Worm (Caenorhabditis elegans): ENCODE data around the gene str-18.
"Not testable (repeated sequence)": the region's sequence is repeated elsewhere in the genome, so short reads cannot be mapped to it uniquely, and the experiment has no call there.

The str-18 gene

ce11 chrV:15750130-15750529 is 8.4 kb upstream of the str-18 start, which contains the start of gene str-6:
TSS of gene str-6 (minus strand) at chrV:15750230.
- TF ChIP-seq nfya-1 (tag; optimal IDR thresholded peaks at IDR 0.05; ENCODE audit: insufficient read depth) (no peak), ztf-11 (tag; optimal IDR thresholded peaks at IDR 0.05) (no peak), elt-1 (tag; optimal IDR thresholded peaks at IDR 0.05) (no peak), ama-1 (optimal IDR thresholded peaks at IDR 0.05) (no peak), egl-5 (tag; optimal IDR thresholded peaks at IDR 0.05) (no peak), ceh-9 (tag; optimal IDR thresholded peaks at IDR 0.05) (no peak), nhr-43 (tag; optimal IDR thresholded peaks at IDR 0.05; ENCODE audit: poor library complexity, severe bottlenecking) (no peak), mdl-1 (tag; optimal IDR thresholded peaks at IDR 0.05) (no peak), sea-2 (GFP tag; optimal IDR thresholded peaks at IDR 0.05) (no peak), elt-2 (tag; optimal IDR thresholded peaks at IDR 0.05) (no peak), aly-2 (tag; optimal IDR thresholded peaks at IDR 0.05) (no peak), elt-3 (tag; optimal IDR thresholded peaks at IDR 0.05) (no peak), nhr-25 (tag; optimal IDR thresholded peaks at IDR 0.05) (no peak)

- not testable (repeated sequence) for TF ChIP-seq snpc-4, ceh-9, nhr-23 (tag; optimal IDR thresholded peaks at IDR 0.05)
These were observed 6.6 kb upstream of the str-18 start, which contains the start of gene T23D5.8 for ce11 chrV:15748343-15748742. TSS of gene T23D5.8 (minus strand) at chrV:15748443.

- TF ChIP-seq daf-12, hmg-11, nhr-77 (tag; optimal IDR thresholded peaks at IDR 0.05): not testable (repeated sequence)
These were observed 2.6 kb upstream of the str-18 start, which contains the start of gene str-19 for ce11 chrV:15744366-15744765. TSS of gene str-19 (minus strand) at chrV:15744466.

- TF ChIP-seq elt-3 (tag; optimal IDR thresholded peaks at IDR 0.05) (no peak), hmg-11 (tag; optimal IDR thresholded peaks at IDR 0.05) (no peak), unc-39 (tag; optimal IDR thresholded peaks at IDR 0.05) (no peak), nhr-23 (tag; optimal IDR thresholded peaks at IDR 0.05) (no peak)
These were observed 6.0 kb downstream of the str-18 start, which contains the start of gene str-27 for ce11 chrV:15735720-15736119. TSS of gene str-27 (minus strand) at chrV:15735820.

- TF ChIP-seq nhr-25 (tag; optimal IDR thresholded peaks at IDR 0.05) (no peak), unc-39 (tag; optimal IDR thresholded peaks at IDR 0.05) (no peak), ztf-11 (tag; optimal IDR thresholded peaks at IDR 0.05) (no peak), eor-1 (tag; optimal IDR thresholded peaks at IDR 0.05) (no peak), elt-3 (tag; optimal IDR thresholded peaks at IDR 0.05) (no peak), fkh-2 (tag; optimal IDR thresholded peaks at IDR 0.05) (no peak)
These were observed 8.2 kb downstream of the str-18 start, which contains the start of gene T23D5.3 for ce11 chrV:15733568-15733967. TSS of gene T23D5.3 (minus strand) at chrV:15733668.

ce11 chrV:15733020-15733419 is 8.7 kb downstream of the str-18 start:
- no peak for TF ChIP-seq ceh-16 (tag; optimal IDR thresholded peaks at IDR 0.05)

- TF ChIP-seq mml-1 (tag; optimal IDR thresholded peaks at IDR 0.05), result no peak
- TF ChIP-seq unc-39 (tag; optimal IDR thresholded peaks at IDR 0.05), result no peak
- no peak for TF ChIP-seq nhr-12 (tag; optimal IDR thresholded peaks at IDR 0.05)
- no peak for TF ChIP-seq pha-4 (tag; optimal IDR thresholded peaks at IDR 0.05)
- no peak for TF ChIP-seq lin-39 (tag; optimal IDR thresholded peaks at IDR 0.05)
- no peak for TF ChIP-seq daf-12 (tag; optimal IDR thresholded peaks at IDR 0.05)
- TF ChIP-seq ceh-82 (tag; optimal IDR thresholded peaks at IDR 0.05), result no peak
- TF ChIP-seq mdl-1 (tag; optimal IDR thresholded peaks at IDR 0.05), result no peak
- no peak for TF ChIP-seq ceh-28 (tag; optimal IDR thresholded peaks at IDR 0.05)
- TF ChIP-seq nhr-25 (tag; optimal IDR thresholded peaks at IDR 0.05), result no peak
- TF ChIP-seq ZK546.5 (tag; optimal IDR thresholded peaks at IDR 0.05), result no peak
- TF ChIP-seq lsy-12 (tag; optimal IDR thresholded peaks at IDR 0.05), result no peak
- TF ChIP-seq eor-1 (tag; optimal IDR thresholded peaks at IDR 0.05), result no peak
- TF ChIP-seq zag-1 (tag; optimal IDR thresholded peaks at IDR 0.05), result no peak
- TF ChIP-seq nhr-23 (tag; optimal IDR thresholded peaks at IDR 0.05), result no peak
- no peak for TF ChIP-seq elt-1 (tag; optimal IDR thresholded peaks at IDR 0.05)
These were observed 9.5 kb downstream of the str-18 start, which contains the start of gene str-38 for ce11 chrV:15732209-15732608. TSS of gene str-38 (minus strand) at chrV:15732309.

All from whole organism, L3 larva.